Worm (Caenorhabditis elegans) whole organism, L3 larva: ENCODE results near the gene clec-157.

Experiments
- ZK546.5 ChIP-seq: sonication (generic microtip); optimal IDR thresholded peaks from 2 replicates; lab custom pipeline; 2017; ENCODE audit warnings: missing biosample characterization, missing genetic modification characterization
- ceh-16 ChIP-seq: sonication (generic microtip); optimal IDR thresholded peaks from 2 replicates; lab custom pipeline; 2017; ENCODE audit warnings: missing biosample characterization, missing genetic modification characterization
- egl-27 ChIP-seq: sonication (generic microtip); optimal IDR thresholded peaks from 4 replicates; lab custom pipeline; 2017; ENCODE audit warnings: missing biosample characterization, missing genetic modification reagents, missing genetic modification characterization
- nfya-1 ChIP-seq: sonication (generic microtip); optimal IDR thresholded peaks from 2 replicates; lab custom pipeline; 2017; ENCODE audit warnings: missing genetic modification characterization, mild to moderate bottlenecking, missing compliant biosample characterization, antibody characterized with exemption, moderate library complexity; ENCODE audit not compliant: insufficient read depth
- snpc-4 ChIP-seq: fragments of 150-350 bp; optimal IDR thresholded peaks from 2 replicates; lab custom pipeline; 2014; ENCODE audit warnings: missing biosample characterization, missing genetic modification characterization
- unc-62 ChIP-seq: fragments of 150-350 bp; sonication (generic microtip); optimal IDR thresholded peaks from 4 replicates; lab custom pipeline; 2014; ENCODE audit warnings: missing biosample characterization, missing genetic modification reagents, missing genetic modification characterization

- TF ChIP-seq nfya-1 (peak; percentile 98), ceh-16 (tag; lab: Kevin White, UChicago) (no peak), ZK546.5 (tag; lab: Kevin White, UChicago) (no peak), egl-27 (no peak), unc-62 (GFP tag; lab: Kevin White, UChicago) (no peak), snpc-4 (tag; lab: Kevin White, UChicago) (no peak)
These were observed 36.1 kb downstream of the clec-157 start for ce11 chrIII:4808089-4808488.
